Worm (Caenorhabditis elegans) whole organism, L1 larva: ENCODE data around the gene strd-1.

Source experiments
- dsc-1 ChIP-seq: sonication (generic microtip); optimal IDR thresholded peaks from 2 replicates; lab custom pipeline; 2016; ENCODE audit warnings: mild to moderate bottlenecking, missing genetic modification characterization, missing compliant biosample characterization
- nhr-76 ChIP-seq: sonication (generic microtip); optimal IDR thresholded peaks from 2 replicates; lab custom pipeline; 2017; ENCODE audit warnings: missing biosample characterization, missing genetic modification characterization

DNA sequence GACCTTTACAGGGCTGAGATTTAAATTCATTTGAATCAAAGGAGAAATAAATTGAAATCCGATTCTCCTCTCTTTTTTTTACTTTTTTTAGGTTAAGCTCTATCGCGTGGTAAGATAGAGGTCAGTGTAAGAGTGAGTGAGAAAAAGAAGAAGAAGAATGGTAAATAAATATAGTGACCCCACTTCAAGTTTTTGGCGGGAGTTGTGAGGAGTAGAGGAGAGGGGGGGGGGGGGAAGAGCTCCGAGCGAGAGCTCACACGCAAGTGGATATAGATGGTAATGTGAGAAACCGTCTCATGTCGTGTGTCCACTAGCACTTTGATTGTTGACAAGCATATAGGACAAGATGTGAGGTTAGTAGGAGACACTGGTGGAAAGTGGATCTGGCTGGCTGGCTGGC is 19.8 kb downstream of the strd-1 start, which contains the start of gene W05B2.2:
- TF ChIP-seq dsc-1 (tag; lab: Kevin White, UChicago) (no peak), nhr-76 (tag; lab: Kevin White, UChicago) (no peak)
